Fruit fly (Drosophila melanogaster): Measurements from ENCODE around the gene GatA.

DNA sequence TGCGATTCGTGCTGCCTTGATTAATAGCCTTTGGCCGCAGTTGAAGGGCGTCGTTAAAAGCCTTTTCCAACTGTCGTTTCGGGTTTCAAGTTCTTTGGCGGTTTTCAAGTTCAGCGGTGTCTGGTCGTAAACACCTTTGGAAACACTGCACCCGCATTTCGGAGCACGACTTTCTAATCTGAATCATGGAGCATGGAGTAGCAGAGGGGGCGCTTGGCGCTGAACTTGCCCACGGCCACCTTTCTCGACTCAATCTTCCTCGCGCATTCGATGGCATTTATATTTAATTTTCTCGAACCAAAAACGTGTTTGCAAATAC lies 38.9 kb downstream of the GatA start:
- TF ChIP-seq CG2116 (GFP tag; optimal IDR thresholded peaks at IDR 0.05): no peak
- TF ChIP-seq psq (GFP tag; optimal IDR thresholded peaks at IDR 0.05): no peak
- TF ChIP-seq Dll (GFP tag; IDR thresholded peaks at IDR 0.05; ENCODE audit: partially characterized antibody): no peak
- TF ChIP-seq Bdp1 (GFP tag; optimal IDR thresholded peaks at IDR 0.05): no peak
- TF ChIP-seq CG6854 (GFP tag; optimal IDR thresholded peaks at IDR 0.05): no peak
- TF ChIP-seq hb (GFP tag; IDR thresholded peaks at IDR 0.05; ENCODE audit: partially characterized antibody): no peak
- TF ChIP-seq crol (GFP tag; IDR thresholded peaks at IDR 0.05): no peak
- TF ChIP-seq hkb (optimal IDR thresholded peaks at IDR 0.05): no peak
- TF ChIP-seq hkb (GFP tag; IDR thresholded peaks at IDR 0.05): no peak
- no peak for TF ChIP-seq ap (GFP tag; IDR thresholded peaks at IDR 0.05)
- TF ChIP-seq nmo (GFP tag; optimal IDR thresholded peaks at IDR 0.05): no peak
- TF ChIP-seq tx (GFP tag; optimal IDR thresholded peaks at IDR 0.05): no peak
- TF ChIP-seq ERR (GFP tag; optimal IDR thresholded peaks at IDR 0.05): no peak
